Fruit fly (Drosophila melanogaster) whole organism, wandering third instar larva: Measurements from ENCODE around the gene CG13654.

Experiments
- Hr83 ChIP-seq: fragments of 200-300 bp; sonication (Bioruptor generic); optimal IDR thresholded peaks from 2 replicates; lab custom pipeline; 2016; ENCODE audit warnings: missing biosample characterization, mild to moderate bottlenecking, missing genetic modification characterization, moderate library complexity; ENCODE audit not compliant: poor library complexity, severe bottlenecking
- N ChIP-seq: fragments of >200 bp; optimal IDR thresholded peaks from 2 replicates; lab custom pipeline; 2018; ENCODE audit warnings: missing biosample characterization, missing external identifiers, missing genetic modification characterization
- OdsH ChIP-seq: fragments of 200-800 bp; sonication (Bioruptor generic); optimal IDR thresholded peaks from 2 replicates; lab custom pipeline; 2016; ENCODE audit warnings: missing biosample characterization, mild to moderate bottlenecking, missing genetic modification characterization
- h ChIP-seq: fragments of 200-800 bp; sonication (Bioruptor generic); optimal IDR thresholded peaks from 3 replicates; lab custom pipeline; 2016; ENCODE audit warnings: missing biosample characterization, mild to moderate bottlenecking, missing genetic modification characterization
- lola ChIP-seq: fragments of >200 bp; optimal IDR thresholded peaks from 2 replicates; lab custom pipeline; 2017; ENCODE audit warnings: missing biosample characterization, missing genetic modification characterization
- sv ChIP-seq: fragments of 200-800 bp; sonication (Bioruptor generic); optimal IDR thresholded peaks from 3 replicates; lab custom pipeline; 2016; ENCODE audit warnings: missing biosample characterization, missing genetic modification characterization
- tai ChIP-seq: sonication (Bioruptor generic); optimal IDR thresholded peaks from 2 replicates; lab custom pipeline; 2016; ENCODE audit warnings: missing biosample characterization, missing genetic modification characterization

- TF ChIP-seq N (GFP tag; lab: Kevin White, UChicago), result no peak
- TF ChIP-seq tai, result no peak
- no peak for TF ChIP-seq OdsH
- no peak for TF ChIP-seq h (GFP tag; lab: Kevin White, UChicago)
- no peak for TF ChIP-seq lola (GFP tag; lab: Kevin White, UChicago)
- no peak for TF ChIP-seq Hr83
- peak; percentile 4 for TF ChIP-seq sv
Measured at dm6 chr3R:25168259-25168972, 31.2 kb upstream of the CG13654 start.
